Fruit fly (Drosophila melanogaster) whole organism, embryonic: ENCODE results near the gene CG13989.

ENCODE experiments used
- ATbp ChIP-seq: fragments of 200-800 bp; sonication (Bioruptor generic); optimal IDR thresholded peaks from 2 replicates; lab custom pipeline; 2017; ENCODE audit warnings: missing biosample characterization, mild to moderate bottlenecking, missing genetic modification characterization, missing genetic modification reagents
- B-H1 ChIP-seq: fragments of 200-800 bp; sonication (Bioruptor generic); IDR thresholded peaks from 3 replicates; pipeline ENCODE4 v1.3.6; 2022; ENCODE audit warnings: missing biosample characterization, missing genetic modification characterization
- BEAF-32 ChIP-seq: fragments of 200-800 bp; sonication (Bioruptor generic); optimal IDR thresholded peaks from 3 replicates; lab custom pipeline; 2017; ENCODE audit warnings: missing biosample characterization, missing genetic modification characterization, mild to moderate bottlenecking, moderate library complexity, missing genetic modification reagents
- CG10462 ChIP-seq: fragments of 200-800 bp; sonication (Bioruptor generic); optimal IDR thresholded peaks from 2 replicates; lab custom pipeline; 2016; ENCODE audit warnings: missing biosample characterization, missing genetic modification characterization
- CG10543 ChIP-seq: fragments of 200-800 bp; sonication (Bioruptor generic); optimal IDR thresholded peaks from 3 replicates; lab custom pipeline; 2017; ENCODE audit warnings: missing biosample characterization, mild to moderate bottlenecking, missing genetic modification characterization, moderate library complexity
- CG11504 ChIP-seq: fragments of 200-800 bp; sonication (Bioruptor generic); optimal IDR thresholded peaks from 3 replicates; lab custom pipeline; 2019; ENCODE audit warnings: missing biosample characterization, mild to moderate bottlenecking, missing genetic modification characterization, moderate library complexity
- CG12391 ChIP-seq: fragments of 200-800 bp; sonication (Bioruptor generic); optimal IDR thresholded peaks from 3 replicates; lab custom pipeline; 2018; ENCODE audit warnings: missing biosample characterization, mild to moderate bottlenecking, missing genetic modification characterization, moderate library complexity
- CG12769 ChIP-seq: fragments of 200-800 bp; sonication (Bioruptor generic); optimal IDR thresholded peaks from 2 replicates; lab custom pipeline; 2019; ENCODE audit warnings: missing biosample characterization, mild to moderate bottlenecking, missing genetic modification characterization, moderate library complexity
- CG13296 ChIP-seq: fragments of 200-800 bp; sonication (Bioruptor generic); optimal IDR thresholded peaks from 3 replicates; lab custom pipeline; 2018; ENCODE audit warnings: missing biosample characterization, mild to moderate bottlenecking, missing genetic modification characterization
- CG15073 ChIP-seq: fragments of 200-800 bp; sonication (Bioruptor generic); optimal IDR thresholded peaks from 2 replicates; lab custom pipeline; 2016; ENCODE audit warnings: missing biosample characterization, missing genetic modification characterization
- CG1603 ChIP-seq: fragments of 200-800 bp; sonication (Bioruptor generic); optimal IDR thresholded peaks from 2 replicates; lab custom pipeline; 2019; ENCODE audit warnings: missing biosample characterization, mild to moderate bottlenecking, missing genetic modification characterization, moderate library complexity
- CG17361 ChIP-seq: fragments of 200-800 bp; sonication (Bioruptor generic); IDR thresholded peaks from 3 replicates; pipeline ENCODE4 v1.3.6; 2022; ENCODE audit warnings: missing biosample characterization, missing genetic modification characterization
- CG2120 ChIP-seq: fragments of 200-800 bp; sonication (Bioruptor generic); optimal IDR thresholded peaks from 3 replicates; lab custom pipeline; 2016; ENCODE audit warnings: missing biosample characterization, missing genetic modification characterization
- CG2678 ChIP-seq: fragments of 200-800 bp; sonication (Bioruptor generic); optimal IDR thresholded peaks from 3 replicates; lab custom pipeline; 2019; ENCODE audit warnings: missing biosample characterization, mild to moderate bottlenecking, missing genetic modification characterization, moderate library complexity
- CG30020 ChIP-seq: fragments of 200-800 bp; optimal IDR thresholded peaks from 2 replicates; lab custom pipeline; 2019; ENCODE audit warnings: missing biosample characterization, mild to moderate bottlenecking, missing genetic modification characterization, moderate library complexity
- CG32772 ChIP-seq: fragments of 200-800 bp; sonication (Bioruptor generic); IDR thresholded peaks from 2 replicates; pipeline ENCODE4 v1.3.6; 2022; ENCODE audit warnings: missing biosample characterization, missing genetic modification characterization
- CG4820 ChIP-seq: fragments of 200-800 bp; sonication (Bioruptor generic); optimal IDR thresholded peaks from 3 replicates; lab custom pipeline; 2016; ENCODE audit warnings: missing biosample characterization, missing genetic modification characterization
- CG6813 ChIP-seq: fragments of 200-800 bp; sonication (Bioruptor generic); optimal IDR thresholded peaks from 2 replicates; lab custom pipeline; 2017; ENCODE audit warnings: missing biosample characterization, missing genetic modification characterization, mild to moderate bottlenecking, moderate library complexity, missing genetic modification reagents
- CG7786 ChIP-seq: fragments of 200-800 bp; sonication (Bioruptor generic); optimal IDR thresholded peaks from 2 replicates; lab custom pipeline; 2016; ENCODE audit warnings: missing biosample characterization, missing genetic modification characterization
- CG7839 ChIP-seq: fragments of 200-800 bp; sonication (Bioruptor generic); optimal IDR thresholded peaks from 3 replicates; lab custom pipeline; 2018; ENCODE audit warnings: missing biosample characterization, mild to moderate bottlenecking, missing genetic modification characterization, moderate library complexity
- CG8290 ChIP-seq, 3 experiments: fragments of 200-800 bp; sonication (Bioruptor generic); optimal IDR thresholded peaks; 2 replicates each; lab custom pipeline; 2016 to 2019; ENCODE audit warnings: missing biosample characterization in 3 of 3, missing genetic modification characterization in 3 of 3, mild to moderate bottlenecking in 2 of 3, moderate library complexity in 1 of 3
- Chrac-16 ChIP-seq: fragments of 200-800 bp; sonication (Bioruptor generic); optimal IDR thresholded peaks from 3 replicates; lab custom pipeline; 2016; ENCODE audit warnings: missing biosample characterization, missing genetic modification characterization
- E2f1 ChIP-seq: fragments of 200-800 bp; sonication (Bioruptor generic); IDR thresholded peaks from 2 replicates; pipeline ENCODE4 v1.3.6; 2022; ENCODE audit warnings: missing biosample characterization, missing genetic modification characterization
- Gsc ChIP-seq: fragments of 200-800 bp; sonication (Bioruptor generic); IDR thresholded peaks from 2 replicates; pipeline ENCODE4 v1.3.6; 2022; ENCODE audit warnings: missing biosample characterization, missing genetic modification characterization
- Hr39 ChIP-seq: fragments of >200 bp; optimal IDR thresholded peaks from 2 replicates; lab custom pipeline; 2017
- Sin3A ChIP-seq: fragments of >200 bp; optimal IDR thresholded peaks from 2 replicates; lab custom pipeline; 2018
- br ChIP-seq: fragments of >200 bp; optimal IDR thresholded peaks from 2 replicates; lab custom pipeline; 2017
- cas ChIP-seq: fragments of 200-800 bp; sonication (Bioruptor generic); IDR thresholded peaks from 2 replicates; pipeline ENCODE4 v1.3.6; 2022; ENCODE audit warnings: missing biosample characterization, missing genetic modification characterization
- crol ChIP-seq: fragments of 200-800 bp; sonication (Bioruptor generic); IDR thresholded peaks from 2 replicates; pipeline ENCODE4 v1.3.6; 2022; ENCODE audit warnings: missing biosample characterization, missing genetic modification characterization
- cwo ChIP-seq: fragments of 200-800 bp; sonication (Bioruptor generic); optimal IDR thresholded peaks from 3 replicates; lab custom pipeline; 2017; ENCODE audit warnings: missing biosample characterization, missing genetic modification characterization, mild to moderate bottlenecking, moderate library complexity, missing genetic modification reagents
- dan ChIP-seq: fragments of 200-800 bp; sonication (Bioruptor generic); IDR thresholded peaks from 2 replicates; pipeline ENCODE4 v1.3.6; 2022; ENCODE audit warnings: missing biosample characterization, missing genetic modification characterization
- esg ChIP-seq: fragments of 200-800 bp; sonication (Bioruptor generic); conservative IDR thresholded peaks from 2 replicates; pipeline ENCODE4 v1.3.6; 2022; ENCODE audit warnings: missing biosample characterization, missing genetic modification characterization
- grau ChIP-seq: fragments of 200-800 bp; optimal IDR thresholded peaks from 3 replicates; lab custom pipeline; 2019; ENCODE audit warnings: missing biosample characterization, mild to moderate bottlenecking, missing genetic modification characterization, moderate library complexity
- grn ChIP-seq: fragments of 200-800 bp; sonication (Bioruptor generic); optimal IDR thresholded peaks from 3 replicates; lab custom pipeline; 2017; ENCODE audit warnings: missing biosample characterization, missing genetic modification characterization
- hkb ChIP-seq, 2 experiments: fragments of 200-800 bp in 1 of 2; fragments of >200 bp in 1 of 2; sonication (Bioruptor generic) in 1 of 2; IDR thresholded peaks in 1 of 2; optimal IDR thresholded peaks in 1 of 2; 2 replicates each; pipeline versions ENCODE4 v1.3.6 to Lab custom; 2017 to 2022; ENCODE audit warnings: missing biosample characterization in 1 of 2, missing genetic modification characterization in 1 of 2
- ken ChIP-seq: fragments of 200-800 bp; sonication (Bioruptor generic); IDR thresholded peaks from 3 replicates; pipeline ENCODE4 v1.3.6; 2022; ENCODE audit warnings: missing biosample characterization, missing genetic modification characterization
- lbe ChIP-seq: fragments of 200-800 bp; sonication (Bioruptor generic); optimal IDR thresholded peaks from 2 replicates; lab custom pipeline; 2016; ENCODE audit warnings: missing biosample characterization, mild to moderate bottlenecking, missing genetic modification characterization
- nmo ChIP-seq: fragments of 200-800 bp; sonication (Bioruptor generic); optimal IDR thresholded peaks from 2 replicates; lab custom pipeline; 2018; ENCODE audit warnings: missing biosample characterization, mild to moderate bottlenecking, missing genetic modification characterization, moderate library complexity
- phol ChIP-seq: fragments of 200-800 bp; sonication (Bioruptor generic); optimal IDR thresholded peaks from 3 replicates; lab custom pipeline; 2018; ENCODE audit warnings: missing biosample characterization, mild to moderate bottlenecking, missing genetic modification characterization, moderate library complexity
- ranshi ChIP-seq: fragments of 200-800 bp; sonication (Bioruptor generic); IDR thresholded peaks from 2 replicates; pipeline ENCODE4 v1.3.6; 2022; ENCODE audit warnings: missing biosample characterization, missing genetic modification characterization
- row ChIP-seq: fragments of 200-800 bp; sonication (Bioruptor generic); IDR thresholded peaks from 3 replicates; pipeline ENCODE4 v1.3.6; 2022; ENCODE audit warnings: missing biosample characterization, missing genetic modification characterization
- sens ChIP-seq: fragments of 200-800 bp; sonication (Bioruptor generic); peaks from one replicate; lab custom pipeline; 2016; ENCODE audit warnings: missing biosample characterization, missing genetic modification characterization
- sima ChIP-seq: fragments of 200-800 bp; sonication (Bioruptor generic); optimal IDR thresholded peaks from 2 replicates; lab custom pipeline; 2016; ENCODE audit warnings: missing biosample characterization, missing genetic modification characterization
- sob ChIP-seq: fragments of 200-800 bp; sonication (Bioruptor generic); IDR thresholded peaks from 2 replicates; pipeline ENCODE4 v1.3.6; 2022; ENCODE audit warnings: missing biosample characterization, missing genetic modification characterization
- sqz ChIP-seq: fragments of 200-800 bp; sonication (Bioruptor generic); optimal IDR thresholded peaks from 3 replicates; lab custom pipeline; 2018; ENCODE audit warnings: missing biosample characterization, mild to moderate bottlenecking, missing genetic modification characterization
- sr ChIP-seq: fragments of 200-800 bp; sonication (Bioruptor generic); IDR thresholded peaks from 3 replicates; pipeline ENCODE4 v1.3.6; 2022; ENCODE audit warnings: missing biosample characterization, missing genetic modification characterization
- tin ChIP-seq: fragments of 200-800 bp; sonication (Bioruptor generic); optimal IDR thresholded peaks from 3 replicates; lab custom pipeline; 2016; ENCODE audit warnings: missing biosample characterization, missing genetic modification characterization

Gene CG13989

dm6 chr2L:6155041-6155440 is 5.2 kb upstream of the CG13989 start, which contains the start of gene CG31639:
Gene CG31639 (minus strand): TSS chr2L:6155141.
- no peak for TF ChIP-seq CG30020 (tag; lab: Kevin White, UChicago)
- TF ChIP-seq, all 482 proteins: peak for 0

DNA sequence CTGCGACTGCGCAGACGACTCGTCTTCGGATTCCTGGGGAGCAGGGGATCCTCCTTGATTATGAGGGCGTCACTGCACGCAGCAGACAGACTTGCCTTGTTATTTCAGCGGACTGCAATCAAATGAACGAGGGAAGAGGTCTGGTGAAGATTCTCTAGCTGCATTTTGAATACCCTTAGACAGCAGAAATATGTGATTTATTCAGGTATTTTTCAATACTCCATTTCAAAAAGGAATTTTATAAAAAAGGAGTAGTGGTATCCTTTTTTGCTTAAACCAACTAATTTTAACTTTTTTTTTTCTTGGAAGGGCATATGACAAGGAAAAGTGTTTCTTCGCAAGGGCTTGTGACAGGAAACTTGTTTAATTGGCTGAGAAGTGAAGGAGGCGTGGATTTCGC is 5.5 kb downstream of the CG13989 start:
- TF ChIP-seq lbe (GFP tag; lab: Kevin White, UChicago) (peak; percentile 17), E2f1 (GFP tag; lab: Robert Waterston, UW) (no peak), CG15073 (GFP tag; lab: Kevin White, UChicago) (no peak), dan (GFP tag; lab: Robert Waterston, UW) (no peak), ken (GFP tag; lab: Robert Waterston, UW) (0 out of 3 replicates have a peak, but pooled peaks have one; percentile 20), CG12769 (tag; lab: Kevin White, UChicago) (no peak)

DNA sequence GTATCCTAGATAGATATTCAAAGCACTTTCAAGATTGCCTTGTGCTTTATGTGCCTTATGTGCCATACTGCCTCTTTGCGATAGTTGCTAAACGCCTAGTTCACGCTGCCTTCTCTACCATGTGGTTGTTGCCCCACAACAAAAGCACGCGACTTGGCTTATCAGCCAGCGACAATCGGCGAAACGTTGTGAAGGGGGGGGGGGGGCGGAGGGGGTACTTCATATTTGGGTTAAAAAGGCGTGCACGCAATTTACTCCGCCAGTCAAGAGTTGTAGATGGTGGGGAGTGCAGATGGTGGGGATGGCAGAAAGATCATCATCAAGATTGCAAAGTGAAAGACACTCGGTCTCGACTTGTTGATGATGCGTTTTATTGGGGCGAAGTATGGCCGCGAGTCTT is 8.9 kb downstream of the CG13989 start:
- TF ChIP-seq CG32772 (GFP tag; lab: Robert Waterston, UW) (no peak), CG7786 (GFP tag; lab: Kevin White, UChicago) (no peak), BEAF-32 (peak; percentile 29), sr (GFP tag; lab: Robert Waterston, UW) (no peak), Hr39 (peak; percentile 80), CG12391 (tag; lab: Kevin White, UChicago) (no peak), CG13296 (GFP tag; lab: Kevin White, UChicago) (no peak), cwo (GFP tag; lab: Kevin White, UChicago) (peak; percentile 74), Gsc (GFP tag; lab: Robert Waterston, UW) (no peak), crol (GFP tag; lab: Robert Waterston, UW) (peak; percentile 66; the same call in 1 of the 2 replicates), grn (peak; percentile 16)

DNA sequence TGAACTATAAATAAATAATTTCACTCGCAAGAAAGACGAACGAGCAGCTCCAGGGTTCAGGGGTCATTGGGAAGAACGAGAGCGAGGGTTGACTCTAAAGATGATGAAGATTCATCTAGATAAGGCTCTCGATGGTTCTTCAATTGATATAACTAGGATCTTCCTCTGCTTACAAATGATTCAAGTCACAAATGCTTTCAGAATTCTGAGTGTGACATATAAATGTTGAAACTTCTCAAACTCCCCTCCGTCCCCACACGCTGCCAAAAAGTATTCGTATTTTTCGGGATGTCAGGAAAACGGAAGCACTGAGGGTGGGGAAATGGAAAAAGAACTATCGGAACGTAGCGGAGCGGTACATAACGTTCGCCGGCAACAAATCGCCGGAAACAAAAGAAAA is 11.0 kb downstream of the CG13989 start:
- TF ChIP-seq ranshi (GFP tag; lab: Robert Waterston, UW) (peak; percentile 30; the same call in 1 of the 2 replicates), tin (GFP tag; lab: Kevin White, UChicago) (no peak), CG7839 (peak; percentile 2), phol (peak; percentile 1), row (peak; percentile 46; the same call in 2 of the 3 replicates), CG11504 (tag; lab: Kevin White, UChicago) (peak; percentile 30), CG2678 (tag; lab: Kevin White, UChicago) (peak; percentile 6), esg (GFP tag; lab: Robert Waterston, UW) (0 out of 2 replicates have a peak, but pooled peaks have one; percentile 21), Chrac-16 (peak; percentile 7), sens (peak; percentile 43), CG2120 (peak; percentile 9), Sin3A (lab: Kevin White, UChicago) (no peak), B-H1 (GFP tag; lab: Robert Waterston, UW) (no peak), nmo (GFP tag; lab: Kevin White, UChicago) (no peak), sob (GFP tag; lab: Robert Waterston, UW) (0 out of 2 replicates have a peak, but pooled peaks have one; percentile 10), CG17361 (GFP tag; lab: Robert Waterston, UW) (0 out of 3 replicates have a peak, but pooled peaks have one; percentile 12), CG10543 (GFP tag; lab: Kevin White, UChicago) (no peak), CG6813 (GFP tag; lab: Kevin White, UChicago) (no peak), ATbp (no peak), CG10462 (GFP tag; lab: Kevin White, UChicago) (no peak), grau (tag; lab: Kevin White, UChicago) (peak; percentile 8), sqz (GFP tag; lab: Kevin White, UChicago) (no peak), cas (GFP tag; lab: Robert Waterston, UW) (no peak), CG1603 (peak; percentile 15), CG8290 (GFP tag; optimal IDR thresholded peaks at IDR 0.05; lab: Kevin White, UChicago) (no peak), CG8290 (tag; optimal IDR thresholded peaks at IDR 0.05; lab: Kevin White, UChicago) (peak in 1 of 2 experiments; percentile 18), br (lab: Kevin White, UChicago) (no peak), CG4820 (GFP tag; lab: Kevin White, UChicago) (no peak), hkb (optimal IDR thresholded peaks at IDR 0.05; lab: Kevin White, UChicago) (peak; percentile 58), hkb (GFP tag; IDR thresholded peaks at IDR 0.05; lab: Robert Waterston, UW) (no peak), sima (GFP tag; lab: Kevin White, UChicago) (no peak)
